Fruit fly (Drosophila melanogaster): ENCODE data around the gene CG33773.

Gene CG33773

DNA sequence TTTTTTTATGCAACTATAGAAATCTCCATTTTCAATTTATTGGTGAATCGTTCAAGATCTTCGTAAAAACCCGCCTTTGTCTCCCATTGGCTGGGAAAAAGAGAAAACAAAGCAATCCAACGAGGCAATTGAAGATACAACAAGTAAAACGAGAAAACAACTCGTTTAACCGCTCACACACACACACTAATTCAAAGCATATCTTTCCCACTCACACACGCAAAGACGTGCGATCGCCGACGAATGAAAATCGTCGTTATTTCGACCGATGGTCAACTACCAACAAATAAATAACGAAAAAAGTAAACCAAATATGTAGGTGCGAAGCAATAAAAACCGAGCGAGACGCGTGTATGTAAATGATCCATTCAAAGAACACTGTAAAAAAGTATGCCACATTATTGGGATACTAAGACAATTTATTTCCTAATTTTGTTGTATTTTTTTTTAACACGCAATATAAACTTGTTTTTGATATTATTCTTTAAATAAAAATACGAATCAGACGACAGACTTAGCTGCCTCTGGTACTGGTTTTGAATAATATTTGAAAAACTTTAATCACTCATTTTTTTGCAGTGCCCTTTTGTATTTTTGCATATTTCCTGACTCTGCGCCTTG lies 27.3 kb downstream of the CG33773 start:
- TF ChIP-seq pdm3 (GFP tag; optimal IDR thresholded peaks at IDR 0.05) (peak; percentile 47), fd59A (GFP tag; optimal IDR thresholded peaks at IDR 0.05) (peak; percentile 52), CG10631 (GFP tag; optimal IDR thresholded peaks at IDR 0.05) (peak; percentile 36), Hr39 (GFP tag; optimal IDR thresholded peaks at IDR 0.05) (peak; percentile 31), Sox102F (GFP tag; optimal IDR thresholded peaks at IDR 0.05) (peak; percentile 63), CG3032 (tag; optimal IDR thresholded peaks at IDR 0.05) (peak; percentile 71), CG15336 (GFP tag; IDR thresholded peaks at IDR 0.05) (peak; percentile 75), Eip93F (GFP tag; optimal IDR thresholded peaks at IDR 0.05) (peak; percentile 20), Eip75B (GFP tag; optimal IDR thresholded peaks at IDR 0.05) (peak; percentile 18), CG11902 (GFP tag; optimal IDR thresholded peaks at IDR 0.05) (no peak), CG11294 (GFP tag; IDR thresholded peaks at IDR 0.05) (peak; percentile 39; the same call in 1 of the 2 replicates), CG6808 (GFP tag; optimal IDR thresholded peaks at IDR 0.05) (peak; percentile 83), spab (GFP tag; optimal IDR thresholded peaks at IDR 0.05) (peak; percentile 74), Eip78C (GFP tag) (peak; percentile 86), CG3919 (GFP tag; optimal IDR thresholded peaks at IDR 0.05) (peak; percentile 35), acj6 (GFP tag; optimal IDR thresholded peaks at IDR 0.05) (peak; percentile 46), salr (GFP tag; optimal IDR thresholded peaks at IDR 0.05) (peak; percentile 50 to 72), fd85E (GFP tag; optimal IDR thresholded peaks at IDR 0.05) (peak; percentile 39), net (GFP tag; optimal IDR thresholded peaks at IDR 0.05) (peak; percentile 85), CG11762 (GFP tag; optimal IDR thresholded peaks at IDR 0.05; ENCODE audit: insufficient read depth) (peak; percentile 25), lz (GFP tag; optimal IDR thresholded peaks at IDR 0.05) (peak; percentile 56), Hr38 (GFP tag; optimal IDR thresholded peaks at IDR 0.05) (no peak), Gug (GFP tag; IDR thresholded peaks at IDR 0.05) (peak; percentile 51; the same call in 1 of the 2 replicates), CG1621 (tag; optimal IDR thresholded peaks at IDR 0.05) (peak; percentile 81), Sox14 (GFP tag; optimal IDR thresholded peaks at IDR 0.05) (peak; percentile 39), dac (GFP tag; optimal IDR thresholded peaks at IDR 0.05) (no peak), CG31627 (GFP tag; optimal IDR thresholded peaks at IDR 0.05) (peak; percentile 46), CG8632 (GFP tag; optimal IDR thresholded peaks at IDR 0.05) (peak; percentile 68), CG8119 (GFP tag; IDR thresholded peaks at IDR 0.05) (peak; percentile 88), Lpt (GFP tag; optimal IDR thresholded peaks at IDR 0.05) (peak; percentile 60), CG16779 (tag; optimal IDR thresholded peaks at IDR 0.05) (peak; percentile 69), Smox (GFP tag; optimal IDR thresholded peaks at IDR 0.05) (peak; percentile 23), eg (GFP tag; IDR thresholded peaks at IDR 0.05) (peak; percentile 92), CG10669 (GFP tag; optimal IDR thresholded peaks at IDR 0.05) (peak; percentile 77), dsx (GFP tag; optimal IDR thresholded peaks at IDR 0.05; ENCODE audit: poor library complexity, severe bottlenecking) (peak; percentile 79), achi (GFP tag; optimal IDR thresholded peaks at IDR 0.05) (peak; percentile 49), esn (GFP tag; optimal IDR thresholded peaks at IDR 0.05) (peak; percentile 56), CG4318 (GFP tag; optimal IDR thresholded peaks at IDR 0.05) (no peak), cyc (GFP tag; optimal IDR thresholded peaks at IDR 0.05) (no peak), Sox15 (GFP tag; optimal IDR thresholded peaks at IDR 0.05) (no peak), svp (GFP tag) (peak; percentile 76), CG8319 (GFP tag; optimal IDR thresholded peaks at IDR 0.05) (peak; percentile 34), CG32006 (GFP tag; optimal IDR thresholded peaks at IDR 0.05) (peak; percentile 29), CG6854 (GFP tag; optimal IDR thresholded peaks at IDR 0.05) (peak; percentile 34), CG6276 (GFP tag; optimal IDR thresholded peaks at IDR 0.05) (peak; percentile 58), CG9139 (GFP tag; optimal IDR thresholded peaks at IDR 0.05) (peak; percentile 83), Met (GFP tag; optimal IDR thresholded peaks at IDR 0.05) (peak; percentile 63), vri (GFP tag; optimal IDR thresholded peaks at IDR 0.05) (peak; percentile 64), CG6163 (GFP tag; IDR thresholded peaks at IDR 0.05) (peak; percentile 93), Blimp-1 (GFP tag; optimal IDR thresholded peaks at IDR 0.05) (peak; percentile 18), Ets21C (GFP tag; optimal IDR thresholded peaks at IDR 0.05) (peak; percentile 34)

All from whole organism, prepupa.